Fruit fly (Drosophila melanogaster) whole organism, embryonic: Measurements from ENCODE around the gene HDAC4.

Experiments used
- Abd-B ChIP-seq: fragments of 200-800 bp; sonication (Bioruptor generic); optimal IDR thresholded peaks from 2 replicates; lab custom pipeline; 2018; ENCODE audit warnings: missing biosample characterization, mild to moderate bottlenecking, missing genetic modification characterization, moderate library complexity
- Ada2b ChIP-seq: fragments of 200-800 bp; sonication (Bioruptor generic); IDR thresholded peaks from 2 replicates; pipeline ENCODE4 v1.3.6; 2022; ENCODE audit warnings: missing biosample characterization, missing genetic modification characterization
- Atf3 ChIP-seq: fragments of 200-800 bp; sonication (Bioruptor generic); optimal IDR thresholded peaks from 3 replicates; lab custom pipeline; 2016; ENCODE audit warnings: missing biosample characterization, missing genetic modification characterization
- Bgb ChIP-seq: fragments of 200-800 bp; sonication (Bioruptor generic); IDR thresholded peaks from 2 replicates; pipeline ENCODE4 v1.3.6; 2022; ENCODE audit warnings: missing biosample characterization, missing genetic modification characterization; ENCODE audit not compliant: partially characterized antibody
- CG1024 ChIP-seq: fragments of 200-800 bp; sonication (Bioruptor generic); IDR thresholded peaks from 2 replicates; pipeline ENCODE4 v1.3.6; 2022; ENCODE audit warnings: missing biosample characterization, missing genetic modification characterization
- CG10431 ChIP-seq: fragments of 200-800 bp; sonication (Bioruptor generic); optimal IDR thresholded peaks from 3 replicates; lab custom pipeline; 2018; ENCODE audit warnings: missing biosample characterization, mild to moderate bottlenecking, missing genetic modification characterization
- CG11093 ChIP-seq: fragments of 200-800 bp; sonication (Bioruptor generic); IDR thresholded peaks from 3 replicates; pipeline ENCODE4 v1.3.6; 2022; ENCODE audit warnings: missing biosample characterization, missing genetic modification characterization
- CG13123 ChIP-seq: fragments of 200-800 bp; sonication (Bioruptor generic); optimal IDR thresholded peaks from 2 replicates; lab custom pipeline; 2016; ENCODE audit warnings: missing biosample characterization, missing genetic modification characterization
- CG1602 ChIP-seq: fragments of 200-800 bp; sonication (Bioruptor generic); optimal IDR thresholded peaks from 3 replicates; lab custom pipeline; 2016; ENCODE audit warnings: missing biosample characterization, missing genetic modification characterization
- CG31365 ChIP-seq: fragments of 200-800 bp; sonication (Bioruptor generic); optimal IDR thresholded peaks from 2 replicates; lab custom pipeline; 2018; ENCODE audit warnings: missing biosample characterization, mild to moderate bottlenecking, missing genetic modification characterization
- CG32767 ChIP-seq: fragments of 200-800 bp; sonication (Bioruptor generic); IDR thresholded peaks from 2 replicates; pipeline ENCODE4 v1.3.6; 2022; ENCODE audit warnings: missing biosample characterization, missing genetic modification characterization
- CG6254 ChIP-seq: fragments of 200-800 bp; sonication (Bioruptor generic); optimal IDR thresholded peaks from 3 replicates; lab custom pipeline; 2017; ENCODE audit warnings: mild to moderate bottlenecking, missing biosample characterization, missing genetic modification reagents, missing genetic modification characterization
- CG6683 ChIP-seq: fragments of 200-800 bp; sonication (Bioruptor generic); optimal IDR thresholded peaks from 2 replicates; lab custom pipeline; 2017; ENCODE audit warnings: missing biosample characterization, mild to moderate bottlenecking, missing genetic modification characterization, missing genetic modification reagents
- CG6791 ChIP-seq: fragments of 200-800 bp; sonication (Bioruptor generic); IDR thresholded peaks from 3 replicates; pipeline ENCODE4 v1.3.6; 2022; ENCODE audit warnings: missing biosample characterization, missing genetic modification characterization; ENCODE audit not compliant: partially characterized antibody
- CG9437 ChIP-seq: fragments of 200-800 bp; sonication (Bioruptor generic); optimal IDR thresholded peaks from 2 replicates; lab custom pipeline; 2018; ENCODE audit warnings: missing biosample characterization, mild to moderate bottlenecking, missing genetic modification characterization
- CG9817 ChIP-seq: fragments of 200-800 bp; sonication (Bioruptor generic); optimal IDR thresholded peaks from 2 replicates; lab custom pipeline; 2018; ENCODE audit warnings: missing biosample characterization, mild to moderate bottlenecking, missing genetic modification characterization, moderate library complexity
- CG9876 ChIP-seq: fragments of 200-800 bp; sonication (Bioruptor generic); optimal IDR thresholded peaks from 2 replicates; lab custom pipeline; 2016; ENCODE audit warnings: missing biosample characterization, missing genetic modification characterization
- Dip2 ChIP-seq: fragments of 200-800 bp; sonication (Bioruptor generic); IDR thresholded peaks from 2 replicates; pipeline ENCODE4 v1.3.6; 2022; ENCODE audit warnings: missing biosample characterization, missing genetic modification characterization
- Dip3 ChIP-seq: fragments of 200-800 bp; sonication (Bioruptor generic); optimal IDR thresholded peaks from 3 replicates; lab custom pipeline; 2016; ENCODE audit warnings: missing biosample characterization, missing genetic modification characterization
- Dp ChIP-seq: fragments of 200-800 bp; sonication (Bioruptor generic); optimal IDR thresholded peaks from 2 replicates; lab custom pipeline; 2018; ENCODE audit warnings: missing biosample characterization, mild to moderate bottlenecking, missing genetic modification characterization, moderate library complexity
- Fer3 ChIP-seq: fragments of 200-800 bp; sonication (Bioruptor generic); optimal IDR thresholded peaks from 2 replicates; lab custom pipeline; 2018; ENCODE audit warnings: missing biosample characterization, mild to moderate bottlenecking, missing genetic modification characterization, moderate library complexity
- HLHmδ ChIP-seq: fragments of 200-800 bp; sonication (Bioruptor generic); optimal IDR thresholded peaks from 2 replicates; lab custom pipeline; 2018; ENCODE audit warnings: missing biosample characterization, mild to moderate bottlenecking, missing genetic modification characterization, moderate library complexity
- Hsf ChIP-seq: fragments of 200-800 bp; sonication (Bioruptor generic); optimal IDR thresholded peaks from 3 replicates; lab custom pipeline; 2016; ENCODE audit warnings: missing biosample characterization, missing genetic modification characterization
- Lim3 ChIP-seq: fragments of 200-800 bp; sonication (Bioruptor generic); IDR thresholded peaks from 2 replicates; pipeline ENCODE4 v1.3.6; 2022; ENCODE audit warnings: missing biosample characterization, missing genetic modification characterization
- NFAT ChIP-seq: fragments of 200-800 bp; sonication (Bioruptor generic); IDR thresholded peaks from 2 replicates; pipeline ENCODE4 v1.3.6; 2022; ENCODE audit warnings: missing biosample characterization, missing genetic modification characterization
- Oaz ChIP-seq: fragments of 200-800 bp; sonication (Bioruptor generic); IDR thresholded peaks from 2 replicates; pipeline ENCODE4 v1.3.6; 2022; ENCODE audit warnings: missing biosample characterization, missing genetic modification characterization
- Pdp1 ChIP-seq, 2 experiments: fragments of 200-800 bp; sonication (Bioruptor generic); optimal IDR thresholded peaks; 3 replicates each; lab custom pipeline; 2016; ENCODE audit warnings: missing biosample characterization in 2 of 2, missing genetic modification characterization in 2 of 2, mild to moderate bottlenecking in 1 of 2, moderate library complexity in 1 of 2
- Side ChIP-seq: fragments of 200-800 bp; sonication (Bioruptor generic); optimal IDR thresholded peaks from 2 replicates; lab custom pipeline; 2016; ENCODE audit warnings: missing biosample characterization, missing genetic modification characterization
- Sin3A ChIP-seq: fragments of >200 bp; optimal IDR thresholded peaks from 2 replicates; lab custom pipeline; 2018
- bsh ChIP-seq, 2 experiments: fragments of 200-800 bp; sonication (Bioruptor generic); optimal IDR thresholded peaks; 2 replicates each; lab custom pipeline; 2017 to 2018; ENCODE audit warnings: mild to moderate bottlenecking in 2 of 2, missing biosample characterization in 2 of 2, missing genetic modification characterization in 2 of 2, moderate library complexity in 1 of 2
- cato ChIP-seq: fragments of 200-800 bp; sonication (Bioruptor generic); optimal IDR thresholded peaks from 2 replicates; lab custom pipeline; 2016; ENCODE audit warnings: missing biosample characterization, missing genetic modification characterization, borderline replicate concordance
- crol ChIP-seq: fragments of 200-800 bp; sonication (Bioruptor generic); IDR thresholded peaks from 2 replicates; pipeline ENCODE4 v1.3.6; 2022; ENCODE audit warnings: missing biosample characterization, missing genetic modification characterization
- crp ChIP-seq, 2 experiments: fragments of 200-800 bp; sonication (Bioruptor generic); optimal IDR thresholded peaks; 2 replicates in 1 of 2; 3 replicates in 1 of 2; lab custom pipeline; 2017; ENCODE audit warnings: missing biosample characterization in 2 of 2, missing genetic modification characterization in 2 of 2, mild to moderate bottlenecking in 1 of 2, moderate library complexity in 1 of 2
- danr ChIP-seq: fragments of 200-800 bp; sonication (Bioruptor generic); IDR thresholded peaks from 2 replicates; pipeline ENCODE4 v1.3.6; 2022; ENCODE audit warnings: missing biosample characterization, missing genetic modification characterization
- ems ChIP-seq: fragments of 200-800 bp; sonication (Bioruptor generic); optimal IDR thresholded peaks from 3 replicates; lab custom pipeline; 2016; ENCODE audit warnings: missing biosample characterization, missing genetic modification characterization
- eve ChIP-seq, 2 experiments: fragments of >200 bp; optimal IDR thresholded peaks; 2 replicates each; lab custom pipeline; 2017; ENCODE audit warnings: missing biosample characterization in 2 of 2, missing genetic modification characterization in 2 of 2
- h ChIP-seq: fragments of >200 bp; optimal IDR thresholded peaks from 2 replicates; lab custom pipeline; 2017
- ind ChIP-seq: fragments of 200-800 bp; sonication (Bioruptor generic); optimal IDR thresholded peaks from 3 replicates; lab custom pipeline; 2016; ENCODE audit warnings: missing biosample characterization, missing genetic modification characterization
- jing ChIP-seq: fragments of 200-800 bp; sonication (Bioruptor generic); optimal IDR thresholded peaks from 2 replicates; lab custom pipeline; 2018; ENCODE audit warnings: missing biosample characterization, mild to moderate bottlenecking, missing genetic modification characterization
- lbe ChIP-seq: fragments of 200-800 bp; sonication (Bioruptor generic); optimal IDR thresholded peaks from 2 replicates; lab custom pipeline; 2016; ENCODE audit warnings: missing biosample characterization, mild to moderate bottlenecking, missing genetic modification characterization
- maf-S ChIP-seq: fragments of 200-800 bp; sonication (Bioruptor generic); optimal IDR thresholded peaks from 2 replicates; lab custom pipeline; 2016; ENCODE audit warnings: missing biosample characterization, missing genetic modification characterization
- pfk ChIP-seq: fragments of 200-800 bp; sonication (Bioruptor generic); optimal IDR thresholded peaks from 2 replicates; lab custom pipeline; 2018; ENCODE audit warnings: missing biosample characterization, mild to moderate bottlenecking, missing genetic modification characterization, moderate library complexity
- psq ChIP-seq: fragments of 200-800 bp; sonication (Bioruptor generic); optimal IDR thresholded peaks from 2 replicates; lab custom pipeline; 2017; ENCODE audit warnings: missing biosample characterization, missing genetic modification characterization
- schlank ChIP-seq: fragments of 200-800 bp; sonication (Bioruptor generic); optimal IDR thresholded peaks from 2 replicates; lab custom pipeline; 2018; ENCODE audit warnings: missing biosample characterization, mild to moderate bottlenecking, missing genetic modification characterization
- sens-2 ChIP-seq: fragments of 200-800 bp; sonication (Bioruptor generic); IDR thresholded peaks from 2 replicates; pipeline ENCODE4 v1.3.6; 2022; ENCODE audit warnings: missing biosample characterization, missing genetic modification characterization
- slbo ChIP-seq: fragments of 200-800 bp; sonication (Bioruptor generic); IDR thresholded peaks from 2 replicates; pipeline ENCODE4 v1.3.6; 2022; ENCODE audit warnings: missing biosample characterization, missing genetic modification characterization
- sob ChIP-seq: fragments of 200-800 bp; sonication (Bioruptor generic); IDR thresholded peaks from 2 replicates; pipeline ENCODE4 v1.3.6; 2022; ENCODE audit warnings: missing biosample characterization, missing genetic modification characterization
- unpg ChIP-seq: fragments of 200-800 bp; sonication (Bioruptor generic); optimal IDR thresholded peaks from 3 replicates; lab custom pipeline; 2018; ENCODE audit warnings: missing biosample characterization, mild to moderate bottlenecking, missing genetic modification characterization, moderate library complexity
- wor ChIP-seq: fragments of 200-800 bp; sonication (Bioruptor generic); IDR thresholded peaks from 2 replicates; pipeline ENCODE4 v1.3.6; 2022; ENCODE audit warnings: missing biosample characterization, missing genetic modification characterization
- z ChIP-seq: fragments of 200-800 bp; sonication (Bioruptor generic); IDR thresholded peaks from 3 replicates; pipeline ENCODE4 v1.3.6; 2022; ENCODE audit warnings: missing biosample characterization, missing genetic modification characterization

Gene HDAC4

DNA sequence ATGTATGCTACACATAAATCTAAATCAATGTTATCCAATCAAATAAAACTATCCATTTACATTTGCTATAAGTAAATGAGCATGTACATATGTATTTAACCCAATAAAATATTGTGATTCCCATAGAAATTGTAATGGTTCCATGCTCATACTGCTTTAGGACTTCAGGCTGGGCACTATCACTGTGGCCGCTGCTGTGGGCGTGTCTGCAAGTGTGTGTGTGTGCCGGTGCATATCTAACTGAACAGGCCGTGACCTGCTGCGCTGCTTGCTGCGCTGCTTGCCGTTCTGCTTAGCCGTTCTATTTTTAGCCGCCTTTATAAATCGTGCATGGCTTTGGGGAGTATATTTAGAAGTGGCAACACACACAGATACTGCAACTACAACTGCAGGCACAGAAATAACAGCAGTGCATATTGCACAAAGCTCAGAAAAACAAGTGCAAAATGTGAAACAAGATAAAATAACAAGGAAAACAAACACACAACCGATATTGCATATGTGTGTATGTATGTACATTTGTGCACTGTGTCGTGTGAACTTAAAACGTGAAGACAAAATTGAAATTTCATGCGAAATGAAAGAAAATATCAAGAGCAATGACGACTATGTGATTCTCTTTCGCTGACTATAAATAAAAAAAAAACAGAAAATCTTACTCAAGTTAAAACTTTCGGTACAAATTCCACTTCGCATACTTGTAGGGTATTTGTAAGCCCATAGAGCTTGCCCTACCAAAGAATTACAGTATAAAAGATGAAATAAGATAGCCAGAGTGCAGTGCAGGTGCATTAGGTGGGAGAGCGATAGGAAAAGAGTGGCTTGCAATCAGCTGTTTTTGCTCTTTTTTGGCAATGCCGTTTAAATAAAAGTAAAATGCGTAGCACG lies 7.6 kb downstream of the HDAC4 start (continued):
- TF ChIP-seq CG32767, result peak; percentile 29; the same call in 1 of the 2 replicates
- TF ChIP-seq psq (GFP tag; lab: Kevin White, UChicago), result no peak
- TF ChIP-seq CG9876 (GFP tag; lab: Kevin White, UChicago), result no peak
- no peak for TF ChIP-seq z (GFP tag; lab: Robert Waterston, UW)
- TF ChIP-seq schlank, result no peak
- TF ChIP-seq Atf3 (GFP tag; lab: Kevin White, UChicago), result no peak
- no peak for TF ChIP-seq Abd-B
- TF ChIP-seq Side, result no peak
- TF ChIP-seq CG11093 (GFP tag; lab: Robert Waterston, UW), result no peak
- TF ChIP-seq Lim3 (GFP tag; lab: Robert Waterston, UW), result no peak
- TF ChIP-seq eve (GFP tag; optimal IDR thresholded peaks at IDR 0.05; lab: Kevin White, UChicago), result peak in 1 of 2 experiments; percentile 25
- no peak for TF ChIP-seq Dip3 (GFP tag; lab: Kevin White, UChicago)
- TF ChIP-seq CG6791, result 0 out of 3 replicates have a peak, but pooled peaks have one; percentile 30
- no peak for TF ChIP-seq HLHmδ (GFP tag; lab: Kevin White, UChicago)
- TF ChIP-seq Dp, result no peak
- no peak for TF ChIP-seq cato (GFP tag; lab: Kevin White, UChicago)
- no peak for TF ChIP-seq wor (GFP tag; lab: Robert Waterston, UW)
- no peak for TF ChIP-seq CG1024 (GFP tag; lab: Robert Waterston, UW)
- TF ChIP-seq CG9817 (tag; lab: Kevin White, UChicago), result peak; percentile 0
- TF ChIP-seq lbe, result peak; percentile 34
- no peak for TF ChIP-seq pfk (GFP tag; lab: Kevin White, UChicago)
- TF ChIP-seq bsh (GFP tag; optimal IDR thresholded peaks at IDR 0.05; lab: Kevin White, UChicago), result peak in 1 of 2 experiments; percentile 30
- TF ChIP-seq jing (GFP tag; lab: Kevin White, UChicago), result no peak
- TF ChIP-seq Oaz (GFP tag; lab: Robert Waterston, UW), result no peak
- TF ChIP-seq Pdp1 (GFP tag; optimal IDR thresholded peaks at IDR 0.05; lab: Kevin White, UChicago), result no peak
- peak; percentile 8 for TF ChIP-seq unpg (GFP tag; lab: Kevin White, UChicago)
- TF ChIP-seq ems, result peak; percentile 21
- peak; percentile 95 for TF ChIP-seq CG31365 (tag; lab: Kevin White, UChicago)
- no peak for TF ChIP-seq crp (GFP tag; optimal IDR thresholded peaks at IDR 0.05; lab: Kevin White, UChicago)
- no peak for TF ChIP-seq Ada2b (GFP tag; lab: Robert Waterston, UW)
- no peak for TF ChIP-seq h (lab: Kevin White, UChicago)
- TF ChIP-seq ind (GFP tag; lab: Kevin White, UChicago), result no peak
- TF ChIP-seq CG6683, result no peak
- peak; percentile 60; the same call in 1 of the 2 replicates for TF ChIP-seq slbo
- TF ChIP-seq Hsf (GFP tag; lab: Kevin White, UChicago), result no peak
- no peak for TF ChIP-seq Bgb
- TF ChIP-seq sens-2 (GFP tag; lab: Robert Waterston, UW), result no peak
- no peak for TF ChIP-seq danr
- no peak for TF ChIP-seq CG6254 (GFP tag; lab: Kevin White, UChicago)
- no peak for TF ChIP-seq CG9437 (GFP tag; lab: Kevin White, UChicago)
- TF ChIP-seq CG10431 (GFP tag; lab: Kevin White, UChicago), result no peak
- TF ChIP-seq Dip2, result no peak
- TF ChIP-seq CG13123 (GFP tag; lab: Kevin White, UChicago), result no peak
- no peak for TF ChIP-seq CG1602 (GFP tag; lab: Kevin White, UChicago)
- TF ChIP-seq NFAT (GFP tag; lab: Robert Waterston, UW), result 0 out of 2 replicates have a peak, but pooled peaks have one; percentile 11
- peak; percentile 13 for TF ChIP-seq Fer3
- TF ChIP-seq Sin3A (lab: Kevin White, UChicago), result no peak
- TF ChIP-seq sob (GFP tag; lab: Robert Waterston, UW), result 0 out of 2 replicates have a peak, but pooled peaks have one; percentile 32
- no peak for TF ChIP-seq crol
- TF ChIP-seq maf-S, result no peak
